Fruit fly (Drosophila melanogaster) whole organism, embryonic: Measurements from ENCODE around the gene Mms19.
A peak's percentile ranks its signal among the peaks of the same experiment; 100 is the strongest.

ENCODE experiments used
- ATbp ChIP-seq: fragments of 200-800 bp; sonication (Bioruptor generic); optimal IDR thresholded peaks from 2 replicates; lab custom pipeline; 2017; ENCODE audit warnings: missing biosample characterization, mild to moderate bottlenecking, missing genetic modification characterization, missing genetic modification reagents
- Aef1 ChIP-seq: fragments of 200-800 bp; sonication (Bioruptor generic); IDR thresholded peaks from 3 replicates; pipeline ENCODE4 v1.3.6; 2022; ENCODE audit warnings: missing biosample characterization, missing genetic modification characterization
- Asciz ChIP-seq: fragments of 200-800 bp; sonication (Bioruptor generic); optimal IDR thresholded peaks from 2 replicates; lab custom pipeline; 2017; ENCODE audit warnings: missing biosample characterization, mild to moderate bottlenecking, missing genetic modification characterization, missing genetic modification reagents
- CG11723 ChIP-seq: fragments of 200-800 bp; sonication (Bioruptor generic); optimal IDR thresholded peaks from 2 replicates; lab custom pipeline; 2017; ENCODE audit warnings: missing biosample characterization, mild to moderate bottlenecking, missing genetic modification characterization
- CG12769 ChIP-seq: fragments of 200-800 bp; sonication (Bioruptor generic); optimal IDR thresholded peaks from 2 replicates; lab custom pipeline; 2019; ENCODE audit warnings: missing biosample characterization, mild to moderate bottlenecking, missing genetic modification characterization, moderate library complexity
- CG13287 ChIP-seq: fragments of 200-800 bp; sonication (Bioruptor generic); IDR thresholded peaks from 2 replicates; pipeline ENCODE4 v1.3.6; 2022; ENCODE audit warnings: missing biosample characterization, missing genetic modification characterization; ENCODE audit not compliant: partially characterized antibody
- CG13624 ChIP-seq: fragments of 200-800 bp; sonication (Bioruptor generic); optimal IDR thresholded peaks from 2 replicates; lab custom pipeline; 2016; ENCODE audit warnings: missing biosample characterization, missing genetic modification characterization
- CG14710 ChIP-seq: fragments of 200-800 bp; sonication (Bioruptor generic); optimal IDR thresholded peaks from 3 replicates; lab custom pipeline; 2019; ENCODE audit warnings: missing biosample characterization, mild to moderate bottlenecking, missing genetic modification characterization, moderate library complexity
- CG15269 ChIP-seq: fragments of 200-800 bp; sonication (Bioruptor generic); optimal IDR thresholded peaks from 2 replicates; lab custom pipeline; 2018; ENCODE audit warnings: missing biosample characterization, mild to moderate bottlenecking, missing genetic modification characterization, moderate library complexity
- CG16863 ChIP-seq: fragments of 200-800 bp; sonication (Bioruptor generic); optimal IDR thresholded peaks from 3 replicates; lab custom pipeline; 2016; ENCODE audit warnings: missing biosample characterization, missing genetic modification characterization
- CG17359 ChIP-seq: fragments of 200-800 bp; sonication (Bioruptor generic); optimal IDR thresholded peaks from 3 replicates; lab custom pipeline; 2018; ENCODE audit warnings: missing biosample characterization, mild to moderate bottlenecking, missing genetic modification characterization, moderate library complexity
- CG2678 ChIP-seq: fragments of 200-800 bp; sonication (Bioruptor generic); optimal IDR thresholded peaks from 3 replicates; lab custom pipeline; 2019; ENCODE audit warnings: missing biosample characterization, mild to moderate bottlenecking, missing genetic modification characterization, moderate library complexity
- CG2875 ChIP-seq: fragments of 200-800 bp; sonication (Bioruptor generic); optimal IDR thresholded peaks from 2 replicates; lab custom pipeline; 2017; ENCODE audit warnings: missing biosample characterization, mild to moderate bottlenecking, missing genetic modification characterization, missing genetic modification reagents
- CG2889 ChIP-seq: fragments of 200-800 bp; sonication (Bioruptor generic); IDR thresholded peaks from 3 replicates; pipeline ENCODE4 v1.3.6; 2022; ENCODE audit warnings: missing biosample characterization, missing genetic modification characterization
- CG31388 ChIP-seq: fragments of 200-800 bp; sonication (Bioruptor generic); optimal IDR thresholded peaks from 2 replicates; lab custom pipeline; 2016; ENCODE audit warnings: missing biosample characterization, missing genetic modification characterization
- CG3163 ChIP-seq: fragments of 200-800 bp; sonication (Bioruptor generic); optimal IDR thresholded peaks from 3 replicates; lab custom pipeline; 2016; ENCODE audit warnings: missing biosample characterization, missing genetic modification characterization
- CG34376 ChIP-seq: fragments of 200-800 bp; sonication (Bioruptor generic); optimal IDR thresholded peaks from 2 replicates; lab custom pipeline; 2018; ENCODE audit warnings: missing biosample characterization, mild to moderate bottlenecking, missing genetic modification characterization
- CG3995 ChIP-seq: fragments of 200-800 bp; sonication (Bioruptor generic); optimal IDR thresholded peaks from 3 replicates; lab custom pipeline; 2016; ENCODE audit warnings: missing biosample characterization, missing genetic modification characterization
- CG4360 ChIP-seq: fragments of 200-800 bp; sonication (Bioruptor generic); IDR thresholded peaks from 2 replicates; pipeline ENCODE4 v1.3.6; 2022; ENCODE audit warnings: missing biosample characterization, missing genetic modification characterization
- CG6854 ChIP-seq: fragments of 200-800 bp; sonication (Bioruptor generic); optimal IDR thresholded peaks from 3 replicates; lab custom pipeline; 2017; ENCODE audit warnings: missing biosample characterization, mild to moderate bottlenecking, missing genetic modification characterization
- CG7556 ChIP-seq: fragments of 200-800 bp; sonication (Bioruptor generic); optimal IDR thresholded peaks from 2 replicates; lab custom pipeline; 2017; ENCODE audit warnings: missing biosample characterization, mild to moderate bottlenecking, missing genetic modification characterization
- CG8359 ChIP-seq: fragments of 200-800 bp; sonication (Bioruptor generic); optimal IDR thresholded peaks from 2 replicates; lab custom pipeline; 2017; ENCODE audit warnings: missing biosample characterization, mild to moderate bottlenecking, missing genetic modification characterization, borderline replicate concordance
- CHES-1-like ChIP-seq: fragments of 200-800 bp; sonication (Bioruptor generic); optimal IDR thresholded peaks from 2 replicates; lab custom pipeline; 2016; ENCODE audit warnings: missing biosample characterization, missing genetic modification characterization
- D ChIP-seq, 2 experiments: fragments of 200-800 bp in 1 of 2; fragments of >200 bp in 1 of 2; sonication (Bioruptor generic) in 1 of 2; optimal IDR thresholded peaks; 2 replicates in 1 of 2; 3 replicates in 1 of 2; lab custom pipeline; 2017; ENCODE audit warnings: mild to moderate bottlenecking in 1 of 2, missing biosample characterization in 1 of 2, missing genetic modification characterization in 1 of 2, missing genetic modification reagents in 1 of 2
- Deaf1 ChIP-seq: fragments of 200-800 bp; optimal IDR thresholded peaks from 3 replicates; lab custom pipeline; 2019; ENCODE audit warnings: missing biosample characterization, mild to moderate bottlenecking, missing genetic modification characterization, moderate library complexity
- Hey ChIP-seq: fragments of 200-800 bp; sonication (Bioruptor generic); optimal IDR thresholded peaks from 3 replicates; lab custom pipeline; 2018; ENCODE audit warnings: missing biosample characterization, mild to moderate bottlenecking, missing genetic modification characterization
- HmgZ ChIP-seq: fragments of 200-800 bp; sonication (Bioruptor generic); optimal IDR thresholded peaks from 2 replicates; lab custom pipeline; 2018; ENCODE audit warnings: missing biosample characterization, mild to moderate bottlenecking, missing genetic modification characterization
- Hmx ChIP-seq: fragments of 200-800 bp; sonication (Bioruptor generic); optimal IDR thresholded peaks from 2 replicates; lab custom pipeline; 2016; ENCODE audit warnings: missing biosample characterization, missing genetic modification characterization
- Poxn ChIP-seq: fragments of 200-800 bp; sonication (Bioruptor generic); IDR thresholded peaks from 2 replicates; pipeline ENCODE4 v1.3.6; 2022; ENCODE audit warnings: missing biosample characterization, missing genetic modification characterization
- Ptx1 ChIP-seq: fragments of 200-800 bp; sonication (Bioruptor generic); IDR thresholded peaks from 2 replicates; pipeline ENCODE4 v1.3.6; 2022; ENCODE audit warnings: missing biosample characterization, missing genetic modification characterization
- YL-1 ChIP-seq: fragments of 200-800 bp; sonication (Bioruptor generic); optimal IDR thresholded peaks from 3 replicates; lab custom pipeline; 2017; ENCODE audit warnings: missing biosample characterization, mild to moderate bottlenecking, missing genetic modification characterization
- az2 ChIP-seq: fragments of 200-800 bp; sonication (Bioruptor generic); optimal IDR thresholded peaks from 3 replicates; lab custom pipeline; 2016; ENCODE audit warnings: missing biosample characterization, missing genetic modification characterization
- chif ChIP-seq, 2 experiments: fragments of 200-800 bp; sonication (Bioruptor generic); optimal IDR thresholded peaks; 3 replicates each; lab custom pipeline; 2016; ENCODE audit warnings: missing biosample characterization in 2 of 2, missing genetic modification characterization in 2 of 2
- chinmo ChIP-seq: fragments of 200-800 bp; sonication (Bioruptor generic); IDR thresholded peaks from 4 replicates; pipeline ENCODE4 v1.3.6; 2022; ENCODE audit warnings: missing biosample characterization, missing genetic modification characterization; ENCODE audit not compliant: partially characterized antibody
- ewg ChIP-seq: fragments of 200-800 bp; sonication (Bioruptor generic); optimal IDR thresholded peaks from 3 replicates; lab custom pipeline; 2017; ENCODE audit warnings: mild to moderate bottlenecking, missing biosample characterization, missing genetic modification reagents, missing genetic modification characterization
- gro ChIP-seq: fragments of 200-800 bp; sonication (Bioruptor generic); optimal IDR thresholded peaks from 2 replicates; lab custom pipeline; 2016; ENCODE audit warnings: missing biosample characterization, missing genetic modification characterization
- insv ChIP-seq, 2 experiments: fragments of 200-800 bp; sonication (Bioruptor generic); optimal IDR thresholded peaks; 3 replicates each; lab custom pipeline; 2016 to 2018; ENCODE audit warnings: missing biosample characterization in 2 of 2, missing genetic modification characterization in 2 of 2
- kay ChIP-seq: fragments of 200-800 bp; sonication (Bioruptor generic); optimal IDR thresholded peaks from 2 replicates; lab custom pipeline; 2016; ENCODE audit warnings: missing biosample characterization, missing genetic modification characterization
- kni ChIP-seq: fragments of 200-800 bp; sonication (Bioruptor generic); optimal IDR thresholded peaks from 3 replicates; lab custom pipeline; 2017; ENCODE audit warnings: mild to moderate bottlenecking, missing biosample characterization, missing genetic modification reagents, missing genetic modification characterization
- maf-S ChIP-seq: fragments of 200-800 bp; sonication (Bioruptor generic); optimal IDR thresholded peaks from 2 replicates; lab custom pipeline; 2016; ENCODE audit warnings: missing biosample characterization, missing genetic modification characterization
- nau ChIP-seq: fragments of 200-800 bp; sonication (Bioruptor generic); optimal IDR thresholded peaks from 3 replicates; lab custom pipeline; 2017; ENCODE audit warnings: missing biosample characterization, mild to moderate bottlenecking, missing genetic modification characterization, missing genetic modification reagents
- odd ChIP-seq: fragments of 200-800 bp; sonication (Bioruptor generic); optimal IDR thresholded peaks from 2 replicates; lab custom pipeline; 2017; ENCODE audit warnings: missing biosample characterization, mild to moderate bottlenecking, missing genetic modification characterization
- sc ChIP-seq, 3 experiments: fragments of >200 bp in 2 of 3; fragments of 200-800 bp in 1 of 3; sonication (Bioruptor generic) in 1 of 3; optimal IDR thresholded peaks; 2 replicates in 2 of 3; 3 replicates in 1 of 3; lab custom pipeline; 2017; ENCODE audit warnings: mild to moderate bottlenecking in 1 of 3, missing biosample characterization in 1 of 3, missing genetic modification characterization in 1 of 3, missing genetic modification reagents in 1 of 3
- sisA ChIP-seq: fragments of 200-800 bp; sonication (Bioruptor generic); IDR thresholded peaks from 2 replicates; pipeline ENCODE4 v1.3.6; 2022; ENCODE audit warnings: missing biosample characterization, missing genetic modification characterization
- trh ChIP-seq: fragments of 200-800 bp; sonication (Bioruptor generic); optimal IDR thresholded peaks from 2 replicates; lab custom pipeline; 2016; ENCODE audit warnings: missing biosample characterization, missing genetic modification characterization
- tx ChIP-seq: fragments of 200-800 bp; sonication (Bioruptor generic); optimal IDR thresholded peaks from 2 replicates; lab custom pipeline; 2016; ENCODE audit warnings: missing biosample characterization, missing genetic modification characterization
- z ChIP-seq: fragments of 200-800 bp; sonication (Bioruptor generic); IDR thresholded peaks from 3 replicates; pipeline ENCODE4 v1.3.6; 2022; ENCODE audit warnings: missing biosample characterization, missing genetic modification characterization

Gene Mms19

DNA sequence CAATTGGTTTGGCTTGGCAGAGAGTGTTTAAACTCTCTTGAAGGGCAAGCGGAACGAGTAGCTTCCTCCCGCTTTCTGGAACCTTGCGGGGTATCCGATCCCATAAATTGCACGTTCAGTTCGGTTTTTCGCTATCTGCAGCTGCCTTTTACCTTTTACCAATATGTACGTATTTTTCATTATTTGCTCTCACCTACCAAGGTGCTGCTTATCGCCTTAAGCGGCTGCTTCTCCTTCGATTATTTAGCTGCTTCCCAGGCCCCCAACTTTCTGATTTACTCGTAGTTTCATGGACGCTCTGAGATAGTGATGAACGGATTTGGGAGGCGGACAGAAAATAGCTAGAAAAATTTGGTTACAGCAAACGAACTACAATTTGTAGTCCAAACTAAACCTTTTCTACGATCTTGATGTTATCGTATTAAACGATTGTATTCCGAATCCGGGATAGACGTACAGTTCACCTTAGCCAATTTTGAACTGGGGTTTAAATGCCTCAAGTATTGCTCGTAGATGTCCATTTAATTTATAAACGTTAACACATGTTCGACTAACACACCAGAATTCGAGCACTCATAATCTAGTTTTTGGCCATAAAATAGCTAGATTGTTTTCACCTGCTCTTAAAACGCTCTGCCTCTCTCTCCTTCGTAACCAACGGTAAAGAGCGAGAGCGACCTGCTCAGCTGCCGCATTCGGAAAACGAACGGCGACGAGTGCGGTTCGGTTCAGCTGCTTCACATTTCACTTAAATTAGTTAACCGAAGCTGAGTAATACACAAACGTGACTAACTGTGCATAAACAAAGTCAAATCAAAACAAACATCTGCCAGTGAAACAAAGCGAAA lies 32.1 kb downstream of the Mms19 start (continued):
- TF ChIP-seq kay (GFP tag; lab: Kevin White, UChicago): peak; percentile 43
- TF ChIP-seq ewg (GFP tag; lab: Kevin White, UChicago): no peak
- peak; percentile 73 for TF ChIP-seq CG7556 (GFP tag; lab: Kevin White, UChicago)
- peak; percentile 83 for TF ChIP-seq kni (GFP tag; lab: Kevin White, UChicago)
- no peak for TF ChIP-seq CG8359 (GFP tag; lab: Kevin White, UChicago)
- peak; percentile 2 for TF ChIP-seq Asciz (GFP tag; lab: Kevin White, UChicago)
- TF ChIP-seq CG12769 (tag; lab: Kevin White, UChicago): peak; percentile 28
- TF ChIP-seq CG3995 (GFP tag; lab: Kevin White, UChicago): peak; percentile 2
- peak; percentile 46 for TF ChIP-seq gro (GFP tag; lab: Kevin White, UChicago)
- peak; percentile 45 for TF ChIP-seq odd
- peak; percentile 76 for TF ChIP-seq CG3163 (GFP tag; lab: Kevin White, UChicago)
- peak; percentile 34 for TF ChIP-seq maf-S (GFP tag; lab: Kevin White, UChicago)
- TF ChIP-seq z (GFP tag; lab: Robert Waterston, UW): no peak
- TF ChIP-seq tx (GFP tag; lab: Kevin White, UChicago): peak; percentile 4
- TF ChIP-seq ATbp (GFP tag; lab: Kevin White, UChicago): peak; percentile 31
- no peak for TF ChIP-seq YL-1 (GFP tag; lab: Kevin White, UChicago)
- no peak for TF ChIP-seq CG2889 (GFP tag; lab: Robert Waterston, UW)
- TF ChIP-seq nau: peak; percentile 30
- peak; percentile 36 for TF ChIP-seq CG13624 (GFP tag; lab: Kevin White, UChicago)
- TF ChIP-seq az2 (GFP tag; lab: Kevin White, UChicago): no peak
- TF ChIP-seq CG2875 (GFP tag; lab: Kevin White, UChicago): no peak
- TF ChIP-seq HmgZ: peak; percentile 44
- peak; percentile 15 to 16 for TF ChIP-seq chif (GFP tag; optimal IDR thresholded peaks at IDR 0.05; lab: Kevin White, UChicago)
- TF ChIP-seq CG31388 (GFP tag; lab: Kevin White, UChicago): no peak
- TF ChIP-seq CG2678 (tag; lab: Kevin White, UChicago): peak; percentile 74
- no peak for TF ChIP-seq Aef1 (GFP tag; lab: Robert Waterston, UW)
- TF ChIP-seq sc (optimal IDR thresholded peaks at IDR 0.05; lab: Kevin White, UChicago): no peak
- peak; percentile 1 for TF ChIP-seq sc (GFP tag; optimal IDR thresholded peaks at IDR 0.05; lab: Kevin White, UChicago)
- TF ChIP-seq CG16863 (GFP tag; lab: Kevin White, UChicago): peak; percentile 44
- peak; percentile 48 for TF ChIP-seq D (optimal IDR thresholded peaks at IDR 0.05; lab: Kevin White, UChicago)
- TF ChIP-seq D (GFP tag; optimal IDR thresholded peaks at IDR 0.05; lab: Kevin White, UChicago): no peak
- TF ChIP-seq Hmx: no peak
- TF ChIP-seq sisA (GFP tag; lab: Robert Waterston, UW): no peak
- no peak for TF ChIP-seq Poxn (GFP tag; lab: Robert Waterston, UW)
- TF ChIP-seq CG4360 (GFP tag; lab: Robert Waterston, UW): 0 out of 2 replicates have a peak, but pooled peaks have one; percentile 17
- peak in 1 of 2 experiments; percentile 9 for TF ChIP-seq insv (GFP tag; optimal IDR thresholded peaks at IDR 0.05; lab: Kevin White, UChicago)
- TF ChIP-seq CG13287: peak; percentile 26; the same call in 1 of the 2 replicates
- peak; percentile 31 for TF ChIP-seq CHES-1-like (GFP tag; lab: Kevin White, UChicago)
- TF ChIP-seq CG34376 (GFP tag; lab: Kevin White, UChicago): peak; percentile 54
- TF ChIP-seq CG11723: peak; percentile 15
- TF ChIP-seq Hey (tag; lab: Kevin White, UChicago): no peak
- TF ChIP-seq CG15269 (tag; lab: Kevin White, UChicago): peak; percentile 51
- TF ChIP-seq Deaf1 (tag; lab: Kevin White, UChicago): peak; percentile 98
- TF ChIP-seq trh (GFP tag; lab: Kevin White, UChicago): no peak
- TF ChIP-seq CG17359 (tag; lab: Kevin White, UChicago): peak; percentile 18
- no peak for TF ChIP-seq Ptx1 (GFP tag; lab: Robert Waterston, UW)
- peak; percentile 32 for TF ChIP-seq CG14710 (tag; lab: Kevin White, UChicago)
- TF ChIP-seq CG6854 (GFP tag; lab: Kevin White, UChicago): peak; percentile 33
- TF ChIP-seq chinmo: peak; percentile 91; the same call in 2 of the 4 replicates
